Worm (Caenorhabditis elegans) whole organism, L1 larva: Measurements from ENCODE around the gene rig-4.
A peak's percentile ranks its signal among the peaks of the same experiment; 100 is the strongest.

Experiments used
- C04F5.9 ChIP-seq: sonication (generic microtip); optimal IDR thresholded peaks from 2 replicates; lab custom pipeline; 2016; ENCODE audit warnings: missing genetic modification characterization, missing compliant biosample characterization
- C16A3.4 ChIP-seq: fragments of 150-350 bp; optimal IDR thresholded peaks from 2 replicates; lab custom pipeline; 2014; ENCODE audit warnings: missing biosample characterization, missing genetic modification characterization
- C34B4.2 ChIP-seq: sonication (generic microtip); optimal IDR thresholded peaks from 2 replicates; lab custom pipeline; 2017; ENCODE audit warnings: mild to moderate bottlenecking, missing genetic modification characterization, missing compliant biosample characterization
- F16B12.6 ChIP-seq: fragments of 150-350 bp; optimal IDR thresholded peaks from 2 replicates; lab custom pipeline; 2014; ENCODE audit warnings: missing biosample characterization, missing genetic modification characterization
- aha-1 ChIP-seq: fragments of 150-350 bp; optimal IDR thresholded peaks from 2 replicates; lab custom pipeline; 2014; ENCODE audit warnings: missing biosample characterization, missing genetic modification characterization
- alr-1 ChIP-seq: fragments of 200-800 bp; sonication (Bioruptor generic); optimal IDR thresholded peaks from 2 replicates; lab custom pipeline; 2018; ENCODE audit warnings: borderline replicate concordance, mild to moderate bottlenecking, missing genetic modification characterization, missing compliant biosample characterization
- blmp-1 ChIP-seq: fragments of 150-350 bp; optimal IDR thresholded peaks from 2 replicates; lab custom pipeline; 2014; ENCODE audit warnings: missing biosample characterization, missing genetic modification characterization
- ceh-63 ChIP-seq: fragments of 200-800 bp; sonication (Bioruptor generic); optimal IDR thresholded peaks from 2 replicates; lab custom pipeline; 2018; ENCODE audit warnings: mild to moderate bottlenecking, missing genetic modification characterization, missing compliant biosample characterization
- ceh-8 ChIP-seq: fragments of 200-800 bp; sonication (Bioruptor generic); optimal IDR thresholded peaks from 2 replicates; lab custom pipeline; 2018; ENCODE audit warnings: mild to moderate bottlenecking, missing genetic modification characterization, moderate library complexity, missing compliant biosample characterization
- efl-1 ChIP-seq, 4 experiments: fragments of 150-350 bp; optimal IDR thresholded peaks in 3 of 4; peaks in 1 of 4; 1 replicate in 1 of 4; 2 replicates in 3 of 4; lab custom pipeline; 2014; ENCODE audit warnings: missing biosample characterization in 2 of 4, missing genetic modification characterization in 2 of 4, missing genetic modification reagents in 2 of 4
- elt-2 ChIP-seq: sonication (generic microtip); optimal IDR thresholded peaks from 2 replicates; lab custom pipeline; 2016; ENCODE audit warnings: missing genetic modification characterization, mild to moderate bottlenecking, inconsistent platforms, missing compliant biosample characterization, missing genetic modification reagents
- elt-3 ChIP-seq, 6 experiments: fragments of 150-350 bp in 1 of 6; sonication (generic microtip); optimal IDR thresholded peaks; 2 replicates each; lab custom pipeline; 2017 to 2018; ENCODE audit warnings: missing biosample characterization in 6 of 6, missing genetic modification characterization in 6 of 6, inconsistent platforms in 1 of 6
- fkh-10 ChIP-seq: sonication (generic microtip); optimal IDR thresholded peaks from 2 replicates; lab custom pipeline; 2017; ENCODE audit warnings: missing biosample characterization, missing genetic modification reagents, missing genetic modification characterization
- fkh-4 ChIP-seq: sonication (generic microtip); optimal IDR thresholded peaks from 2 replicates; lab custom pipeline; 2016; ENCODE audit warnings: missing compliant biosample characterization, missing genetic modification characterization, borderline replicate concordance
- fkh-8 ChIP-seq: sonication (generic microtip); optimal IDR thresholded peaks from 2 replicates; lab custom pipeline; 2016; ENCODE audit warnings: mild to moderate bottlenecking, missing genetic modification characterization, missing compliant biosample characterization
- fos-1 ChIP-seq: fragments of 150-350 bp; optimal IDR thresholded peaks from 2 replicates; lab custom pipeline; 2014; ENCODE audit warnings: missing biosample characterization, missing genetic modification characterization
- hlh-17 ChIP-seq: fragments of 200-800 bp; sonication (Bioruptor generic); optimal IDR thresholded peaks from 2 replicates; lab custom pipeline; 2018; ENCODE audit warnings: missing genetic modification characterization, mild to moderate bottlenecking, missing compliant biosample characterization, moderate library complexity, borderline replicate concordance
- hpl-2 ChIP-seq: fragments of 150-350 bp; optimal IDR thresholded peaks from 2 replicates; lab custom pipeline; 2014; ENCODE audit warnings: missing biosample characterization, missing genetic modification reagents, missing genetic modification characterization
- irx-1 ChIP-seq: sonication (generic microtip); optimal IDR thresholded peaks from 2 replicates; lab custom pipeline; 2016; ENCODE audit warnings: missing genetic modification characterization, missing compliant biosample characterization
- jun-1 ChIP-seq: fragments of 150-350 bp; optimal IDR thresholded peaks from 2 replicates; lab custom pipeline; 2014; ENCODE audit warnings: missing biosample characterization, missing genetic modification reagents, missing genetic modification characterization
- lin-13 ChIP-seq: fragments of 150-350 bp; optimal IDR thresholded peaks from 2 replicates; lab custom pipeline; 2014; ENCODE audit warnings: missing biosample characterization, missing genetic modification reagents, missing genetic modification characterization
- lin-14 ChIP-seq: fragments of 200-800 bp; sonication (Bioruptor generic); optimal IDR thresholded peaks from 2 replicates; lab custom pipeline; 2018; ENCODE audit warnings: mild to moderate bottlenecking, missing genetic modification characterization, moderate library complexity, missing compliant biosample characterization
- lin-15B ChIP-seq: fragments of 150-350 bp; sonication (generic microtip); optimal IDR thresholded peaks from 3 replicates; lab custom pipeline; 2014; ENCODE audit warnings: missing biosample characterization, missing genetic modification characterization
- lin-39 ChIP-seq: fragments of 150-350 bp; optimal IDR thresholded peaks from 2 replicates; lab custom pipeline; 2014; ENCODE audit warnings: missing biosample characterization, missing genetic modification reagents, missing genetic modification characterization
- lir-3 ChIP-seq: sonication (generic microtip); optimal IDR thresholded peaks from 2 replicates; lab custom pipeline; 2016; ENCODE audit warnings: mild to moderate bottlenecking, missing genetic modification characterization, moderate library complexity, missing compliant biosample characterization; ENCODE audit not compliant: poor library complexity
- mdl-1 ChIP-seq, 2 experiments: fragments of 150-350 bp; optimal IDR thresholded peaks; 2 replicates each; lab custom pipeline; 2014 to 2017; ENCODE audit warnings: missing biosample characterization in 2 of 2, missing genetic modification characterization in 2 of 2, inconsistent platforms in 1 of 2
- nhr-12 ChIP-seq: sonication (generic microtip); optimal IDR thresholded peaks from 2 replicates; lab custom pipeline; 2017; ENCODE audit warnings: missing biosample characterization, missing genetic modification characterization
- nhr-19 ChIP-seq: fragments of 200-800 bp; sonication (Bioruptor generic); conservative IDR thresholded peaks from 2 replicates; pipeline ENCODE4 v1.3.6; 2022; ENCODE audit warnings: missing genetic modification characterization, missing compliant biosample characterization
- nhr-20 ChIP-seq: sonication (generic microtip); optimal IDR thresholded peaks from 2 replicates; lab custom pipeline; 2016; ENCODE audit warnings: mild to moderate bottlenecking, missing genetic modification characterization, missing compliant biosample characterization
- nhr-85 ChIP-seq: sonication (generic microtip); peaks from one replicate; lab custom pipeline; 2016; ENCODE audit warnings: missing genetic modification characterization, inconsistent platforms, missing compliant biosample characterization
- nhr-90 ChIP-seq: sonication (generic microtip); optimal IDR thresholded peaks from 2 replicates; lab custom pipeline; 2016; ENCODE audit warnings: mild to moderate bottlenecking, missing genetic modification characterization, missing compliant biosample characterization; ENCODE audit not compliant: poor library complexity
- pag-3 ChIP-seq: sonication (generic microtip); optimal IDR thresholded peaks from 2 replicates; lab custom pipeline; 2017; ENCODE audit warnings: missing genetic modification characterization, mild to moderate bottlenecking, missing compliant biosample characterization, antibody characterized with exemption, borderline replicate concordance; ENCODE audit not compliant: insufficient read depth
- rnt-1 ChIP-seq: sonication (generic microtip); optimal IDR thresholded peaks from 2 replicates; lab custom pipeline; 2016; ENCODE audit warnings: mild to moderate bottlenecking, missing genetic modification characterization, moderate library complexity, missing compliant biosample characterization
- sox-4 ChIP-seq: sonication (generic microtip); optimal IDR thresholded peaks from 2 replicates; lab custom pipeline; 2016; ENCODE audit warnings: missing genetic modification characterization, missing compliant biosample characterization
- swsn-7 ChIP-seq: sonication (generic microtip); optimal IDR thresholded peaks from 2 replicates; lab custom pipeline; 2016; ENCODE audit warnings: missing genetic modification characterization, missing compliant biosample characterization
- unc-130 ChIP-seq: fragments of 150-350 bp; optimal IDR thresholded peaks from 2 replicates; lab custom pipeline; 2017; ENCODE audit warnings: missing biosample characterization, missing genetic modification characterization, inconsistent platforms
- unc-30 ChIP-seq: sonication (generic microtip); optimal IDR thresholded peaks from 2 replicates; lab custom pipeline; 2017; ENCODE audit warnings: missing biosample characterization, missing genetic modification characterization
- unc-62 ChIP-seq: fragments of 150-350 bp; optimal IDR thresholded peaks from 2 replicates; lab custom pipeline; 2014; ENCODE audit warnings: missing biosample characterization, missing genetic modification reagents, missing genetic modification characterization
- unc-98 ChIP-seq: fragments of 200-800 bp; sonication (Bioruptor generic); IDR thresholded peaks from 2 replicates; pipeline ENCODE4 v1.3.6; 2022; ENCODE audit warnings: missing genetic modification characterization, missing compliant biosample characterization
- vab-15 ChIP-seq: sonication (generic microtip); optimal IDR thresholded peaks from 2 replicates; lab custom pipeline; 2017; ENCODE audit warnings: missing genotype, mild to moderate bottlenecking, missing genetic modification characterization, missing compliant biosample characterization
- xbp-1 ChIP-seq: sonication (generic microtip); optimal IDR thresholded peaks from 2 replicates; lab custom pipeline; 2016; ENCODE audit warnings: missing genetic modification characterization, missing compliant biosample characterization

Gene rig-4

ce11 chrIV:8015726-8016312, 11.9 kb upstream of the rig-4 start, which contains the start of gene C26B2.7 (continued):
- TF ChIP-seq elt-2 (tag; lab: Kevin White, UChicago) (peak; percentile 5), unc-98 (peak; percentile 76), efl-1 (optimal IDR thresholded peaks at IDR 0.05; lab: Kevin White, UChicago) (peak; percentile 69 to 82), efl-1 (GFP tag; optimal IDR thresholded peaks at IDR 0.05 in 1 of 2; lab: Kevin White, UChicago) (peak; percentile 83 to 98), rnt-1 (tag; lab: Kevin White, UChicago) (peak; percentile 95), irx-1 (tag; lab: Kevin White, UChicago) (peak; percentile 22)

- TF ChIP-seq aha-1 (tag; lab: Kevin White, UChicago) (no peak), alr-1 (no peak), fos-1 (no peak), pag-3 (tag; lab: Kevin White, UChicago) (no peak), ceh-8 (no peak), C34B4.2 (no peak), lin-15B (tag; lab: Kevin White, UChicago) (no peak), rnt-1 (tag; lab: Kevin White, UChicago) (no peak)
Measured at ce11 chrIV:8013849-8014248, 9.9 kb upstream of the rig-4 start, which contains the start of gene C26B2.8. C26B2.8 (plus strand) TSS chrIV:8014149.

ce11 chrIV:8012330-8012729, 8.4 kb upstream of the rig-4 start, which contains the start of gene Y42H9B.3:
Y42H9B.3 (minus strand) TSS chrIV:8012430.
- no peak for TF ChIP-seq hlh-17 (GFP tag; lab: Kevin White, UChicago)
- no peak for TF ChIP-seq unc-62 (GFP tag; lab: Kevin White, UChicago)
- TF ChIP-seq nhr-12, result no peak
- TF ChIP-seq lin-39 (tag; lab: Kevin White, UChicago), result no peak
- no peak for TF ChIP-seq unc-30 (tag; lab: Kevin White, UChicago)
- TF ChIP-seq jun-1 (tag; lab: Kevin White, UChicago), result no peak
- no peak for TF ChIP-seq nhr-90 (tag; lab: Kevin White, UChicago)
- no peak for TF ChIP-seq fkh-4 (tag; lab: Kevin White, UChicago)

- TF ChIP-seq swsn-7 (tag; lab: Kevin White, UChicago) (no peak), fos-1 (no peak), aha-1 (tag; lab: Kevin White, UChicago) (no peak), unc-130 (tag; lab: Kevin White, UChicago) (no peak), lir-3 (tag; lab: Kevin White, UChicago) (no peak), alr-1 (no peak), sox-4 (tag; lab: Kevin White, UChicago) (no peak)
- TF ChIP-seq, all 84 proteins: peak for 0
Measured at ce11 chrIV:8010521-8010920, 6.6 kb upstream of the rig-4 start.

ce11 chrIV:8009374-8009773, 5.5 kb upstream of the rig-4 start:
- TF ChIP-seq fkh-10 (GFP tag; lab: Kevin White, UChicago) (no peak), fkh-8 (tag; lab: Kevin White, UChicago) (no peak), C04F5.9 (tag; lab: Kevin White, UChicago) (no peak), blmp-1 (tag; lab: Kevin White, UChicago) (peak; percentile 91), vab-15 (tag; lab: Kevin White, UChicago) (no peak), lin-13 (no peak), nhr-85 (tag; lab: Kevin White, UChicago) (peak; percentile 76), lin-39 (tag; lab: Kevin White, UChicago) (no peak), mdl-1 (tag; optimal IDR thresholded peaks at IDR 0.05; lab: Kevin White, UChicago) (no peak), lin-14 (GFP tag; lab: Kevin White, UChicago) (peak; percentile 60), hpl-2 (GFP tag; lab: Kevin White, UChicago) (no peak), nhr-19 (no peak), ceh-63 (GFP tag; lab: Kevin White, UChicago) (no peak), nhr-20 (tag; lab: Kevin White, UChicago) (no peak), elt-3 (tag; optimal IDR thresholded peaks at IDR 0.05; lab: Kevin White, UChicago) (peak in 1 of 6 experiments; percentile 31), xbp-1 (no peak), F16B12.6 (tag; lab: Kevin White, UChicago) (no peak), C16A3.4 (tag; lab: Kevin White, UChicago) (no peak)
